Worm (Caenorhabditis elegans): ENCODE results near the gene srx-19.

Gene srx-19

ce11 chrIV:6880415-6880814 is 7.4 kb downstream of the srx-19 start:
- TF ChIP-seq elt-2 (tag; optimal IDR thresholded peaks at IDR 0.05) (peak; percentile 13), elt-4 (tag; optimal IDR thresholded peaks at IDR 0.05) (no peak)

ce11 chrIV:6881183-6881582 is 8.1 kb downstream of the srx-19 start:
- TF ChIP-seq ceh-31 (tag; optimal IDR thresholded peaks at IDR 0.05) (peak; percentile 41), nhr-232 (tag; optimal IDR thresholded peaks at IDR 0.05) (no peak), tbx-2 (tag; optimal IDR thresholded peaks at IDR 0.05) (peak; percentile 10), ceh-18 (tag; optimal IDR thresholded peaks at IDR 0.05) (peak; percentile 58)

- TF ChIP-seq sox-2 (GFP tag; IDR thresholded peaks at IDR 0.05) (no peak), syd-9 (tag; optimal IDR thresholded peaks at IDR 0.05) (no peak), F13H6.1 (tag; optimal IDR thresholded peaks at IDR 0.05) (no peak), fkh-10 (GFP tag; optimal IDR thresholded peaks at IDR 0.05) (no peak), hlh-13 (GFP tag; optimal IDR thresholded peaks at IDR 0.05) (no peak), lim-6 (tag; optimal IDR thresholded peaks at IDR 0.05) (no peak), unc-86 (tag; optimal IDR thresholded peaks at IDR 0.05) (no peak), ceh-45 (GFP tag; IDR thresholded peaks at IDR 0.05) (no peak), dve-1 (tag; optimal IDR thresholded peaks at IDR 0.05) (no peak), madf-2 (tag; optimal IDR thresholded peaks at IDR 0.05) (no peak), hlh-15 (tag; optimal IDR thresholded peaks at IDR 0.05) (no peak), dmd-4 (tag; optimal IDR thresholded peaks at IDR 0.05; ENCODE audit: borderline replicate concordance) (no peak), tbx-2 (tag; optimal IDR thresholded peaks at IDR 0.05) (no peak), ceh-30 (tag; optimal IDR thresholded peaks at IDR 0.05) (no peak), fax-1 (tag; optimal IDR thresholded peaks at IDR 0.05) (no peak)
These were observed 10.3 kb downstream of the srx-19 start, which contains the start of gene tre-2 for ce11 chrIV:6883342-6883741. Gene tre-2 (minus strand): TSS chrIV:6883442.

- TF ChIP-seq ceh-30 (tag; optimal IDR thresholded peaks at IDR 0.05) = no peak
- TF ChIP-seq madf-2 (tag; optimal IDR thresholded peaks at IDR 0.05) = no peak
- TF ChIP-seq che-1 (tag; optimal IDR thresholded peaks at IDR 0.05) = no peak
- peak; percentile 40 for TF ChIP-seq rnt-1 (tag; optimal IDR thresholded peaks at IDR 0.05)
- no peak for TF ChIP-seq dve-1 (tag; optimal IDR thresholded peaks at IDR 0.05)
- TF ChIP-seq pag-3 (tag; optimal IDR thresholded peaks at IDR 0.05; ENCODE audit: borderline replicate concordance) = no peak
- peak; percentile 89 for TF ChIP-seq ceh-31 (tag; optimal IDR thresholded peaks at IDR 0.05)
- TF ChIP-seq ceh-9 (tag; optimal IDR thresholded peaks at IDR 0.05) = no peak
- no peak for TF ChIP-seq ceh-18 (tag; optimal IDR thresholded peaks at IDR 0.05)
- no peak for TF ChIP-seq sdc-2 (tag; optimal IDR thresholded peaks at IDR 0.05)
- no peak for TF ChIP-seq Y22D7AL.16 (tag; optimal IDR thresholded peaks at IDR 0.05)
- TF ChIP-seq pha-4 (tag; optimal IDR thresholded peaks at IDR 0.05) = no peak
- no peak for TF ChIP-seq pros-1 (tag; optimal IDR thresholded peaks at IDR 0.05)
- TF ChIP-seq tbx-2 (tag; optimal IDR thresholded peaks at IDR 0.05) = peak; percentile 40
- no peak for TF ChIP-seq ceh-45 (GFP tag; IDR thresholded peaks at IDR 0.05)
- peak; percentile 62 for TF ChIP-seq ets-4 (tag; optimal IDR thresholded peaks at IDR 0.05)
- TF ChIP-seq lim-6 (tag; optimal IDR thresholded peaks at IDR 0.05) = peak; percentile 40
- TF ChIP-seq sox-2 (GFP tag; IDR thresholded peaks at IDR 0.05) = no peak
- peak; percentile 58 for TF ChIP-seq C08G9.2 (tag; optimal IDR thresholded peaks at IDR 0.05)
- no peak for TF ChIP-seq pat-9 (tag; optimal IDR thresholded peaks at IDR 0.05)
- no peak for TF ChIP-seq fkh-10 (GFP tag; optimal IDR thresholded peaks at IDR 0.05)
- TF ChIP-seq ceh-2 (tag; optimal IDR thresholded peaks at IDR 0.05) = peak; percentile 42
- no peak for TF ChIP-seq hlh-30 (tag; optimal IDR thresholded peaks at IDR 0.05; ENCODE audit: insufficient read depth)
- TF ChIP-seq nfya-1 (tag; optimal IDR thresholded peaks at IDR 0.05) = peak; percentile 54
- TF ChIP-seq unc-3 (GFP tag; conservative IDR thresholded peaks at IDR 0.05) = no peak
- no peak for TF ChIP-seq unc-3 (tag; optimal IDR thresholded peaks at IDR 0.05)
- TF ChIP-seq ceh-22 (tag; optimal IDR thresholded peaks at IDR 0.05) = no peak
These were observed 14.6 kb downstream of the srx-19 start, which contains the start of the genes T05A12.3 and T05A12.4 for ce11 chrIV:6887601-6888099. Gene T05A12.3 (minus strand): TSS chrIV:6887651. Gene T05A12.4 (plus strand): TSS chrIV:6887948.
